Worm (Caenorhabditis elegans) whole organism, late embryonic: Measurements from ENCODE around the gene metl-9.

Experiments used
- dmd-4 ChIP-seq: sonication (generic microtip); optimal IDR thresholded peaks from 2 replicates; lab custom pipeline; 2016; ENCODE audit warnings: borderline replicate concordance, missing genetic modification characterization, missing compliant biosample characterization
- eyg-1 ChIP-seq: sonication (generic microtip); optimal IDR thresholded peaks from 2 replicates; lab custom pipeline; 2016; ENCODE audit warnings: missing genotype, missing genetic modification characterization, missing compliant biosample characterization
- nhr-11 ChIP-seq: fragments of 150-350 bp; optimal IDR thresholded peaks from 2 replicates; lab custom pipeline; 2014; ENCODE audit warnings: missing biosample characterization, missing genetic modification characterization

- TF ChIP-seq dmd-4 (no peak), eyg-1 (tag; lab: Kevin White, UChicago) (no peak), nhr-11 (tag; lab: Kevin White, UChicago) (no peak)
These were observed 16.2 kb downstream of the metl-9 start, which contains the start of gene EGAP5.1 for ce11 chrX:5162755-5163154.
